Fruit fly (Drosophila melanogaster): ENCODE results near the gene CG10516.

The CG10516 gene

DNA sequence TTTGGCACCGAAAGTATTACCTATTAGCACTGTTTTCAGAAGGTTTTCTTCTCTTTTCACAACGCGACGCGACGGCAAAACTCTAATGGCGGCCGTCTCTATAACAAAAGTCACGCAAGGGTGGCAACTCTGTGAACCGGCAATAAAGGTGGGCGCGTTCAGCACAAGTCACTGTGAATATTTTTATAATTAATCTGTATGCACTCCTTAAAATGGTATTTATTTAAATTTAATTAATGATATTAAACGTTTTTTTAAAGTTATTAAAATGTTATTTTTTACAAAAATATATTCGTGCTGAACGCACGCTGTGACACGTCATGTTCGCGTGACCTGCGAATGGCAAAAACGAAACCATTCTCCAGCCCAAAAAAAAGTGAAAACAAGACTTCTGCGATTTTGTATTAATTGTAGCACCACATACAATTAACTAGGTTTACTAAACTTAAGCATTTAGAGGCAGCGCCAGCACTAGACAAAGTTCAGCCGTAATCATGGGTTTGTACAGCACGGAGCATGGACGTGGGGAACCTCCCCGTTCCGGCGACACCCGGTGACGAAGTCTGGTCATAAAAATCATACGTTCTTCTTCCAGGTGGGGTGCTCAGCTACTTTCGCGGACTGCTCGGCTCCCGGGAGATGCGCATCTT is 14.9 kb downstream of the CG10516 start, which contains the start of the genes brm and Arl1 (continued):
- TF ChIP-seq CG7271 (tag; optimal IDR thresholded peaks at IDR 0.05) (peak; percentile 97), az2 (GFP tag; optimal IDR thresholded peaks at IDR 0.05) (peak; percentile 97), kni (GFP tag; optimal IDR thresholded peaks at IDR 0.05) (peak; percentile 93), CG11560 (tag; IDR thresholded peaks at IDR 0.05) (peak; percentile 94), CG14710 (tag; optimal IDR thresholded peaks at IDR 0.05) (peak; percentile 98), trem (tag; optimal IDR thresholded peaks at IDR 0.05) (peak; percentile 96), HmgZ (tag; optimal IDR thresholded peaks at IDR 0.05) (peak; percentile 99), CG3407 (GFP tag; optimal IDR thresholded peaks at IDR 0.05) (peak; percentile 94), CG30431 (GFP tag; optimal IDR thresholded peaks at IDR 0.05) (peak; percentile 98), nerfin-1 (tag; optimal IDR thresholded peaks at IDR 0.05) (peak; percentile 97), Ptx1 (GFP tag; IDR thresholded peaks at IDR 0.05) (peak; percentile 100), CG18476 (GFP tag; optimal IDR thresholded peaks at IDR 0.05) (peak; percentile 96), wor (GFP tag; IDR thresholded peaks at IDR 0.05) (peak; percentile 98), CG5180 (GFP tag; optimal IDR thresholded peaks at IDR 0.05) (peak; percentile 87), Gug (GFP tag; IDR thresholded peaks at IDR 0.05) (peak; percentile 98), otp (GFP tag; IDR thresholded peaks at IDR 0.05) (peak; percentile 98), Dbx (GFP tag; IDR thresholded peaks at IDR 0.05) (peak; percentile 99), Antp (GFP tag; optimal IDR thresholded peaks at IDR 0.05) (peak; percentile 78), cato (GFP tag; optimal IDR thresholded peaks at IDR 0.05; ENCODE audit: borderline replicate concordance) (peak; percentile 96), CG1647 (GFP tag; optimal IDR thresholded peaks at IDR 0.05) (peak; percentile 92), scrt (GFP tag; optimal IDR thresholded peaks at IDR 0.05) (peak; percentile 94), psq (GFP tag; optimal IDR thresholded peaks at IDR 0.05) (peak; percentile 94), Abd-B (GFP tag; optimal IDR thresholded peaks at IDR 0.05) (peak; percentile 99), Neu2 (GFP tag; optimal IDR thresholded peaks at IDR 0.05; ENCODE audit: borderline replicate concordance) (no peak), so (GFP tag; IDR thresholded peaks at IDR 0.05) (peak; percentile 99), CG16779 (GFP tag; IDR thresholded peaks at IDR 0.05) (peak; percentile 98), row (GFP tag; IDR thresholded peaks at IDR 0.05) (peak; percentile 100), fd64A (GFP tag; optimal IDR thresholded peaks at IDR 0.05) (peak; percentile 89), CG17568 (GFP tag; optimal IDR thresholded peaks at IDR 0.05) (no peak), grau (tag; optimal IDR thresholded peaks at IDR 0.05) (peak; percentile 98), CoRest (tag; optimal IDR thresholded peaks at IDR 0.05) (peak; percentile 99), CG9215 (GFP tag; IDR thresholded peaks at IDR 0.05) (peak; percentile 99), corto (GFP tag; optimal IDR thresholded peaks at IDR 0.05) (peak; percentile 92), CG34422 (GFP tag; IDR thresholded peaks at IDR 0.05) (peak; percentile 100), Gsc (GFP tag; IDR thresholded peaks at IDR 0.05) (peak; percentile 98), CG13424 (tag; optimal IDR thresholded peaks at IDR 0.05) (peak; percentile 99), Dfd (GFP tag; optimal IDR thresholded peaks at IDR 0.05) (peak in 1 of 2 experiments; percentile 8), ems (GFP tag; optimal IDR thresholded peaks at IDR 0.05) (peak; percentile 94), CG7372 (GFP tag; IDR thresholded peaks at IDR 0.05) (peak; percentile 100), lbe (GFP tag; optimal IDR thresholded peaks at IDR 0.05) (peak; percentile 98), CG7839 (tag; optimal IDR thresholded peaks at IDR 0.05) (peak; percentile 99), chn (GFP tag; optimal IDR thresholded peaks at IDR 0.05) (peak; percentile 93), ac (GFP tag; optimal IDR thresholded peaks at IDR 0.05) (peak; percentile 77), sc (optimal IDR thresholded peaks at IDR 0.05) (no peak), sc (GFP tag; optimal IDR thresholded peaks at IDR 0.05) (peak; percentile 96), Stat92E (GFP tag; optimal IDR thresholded peaks at IDR 0.05) (peak in 1 of 3 experiments; percentile 89), ind (GFP tag; optimal IDR thresholded peaks at IDR 0.05) (peak; percentile 98), Fer3 (tag; optimal IDR thresholded peaks at IDR 0.05) (peak; percentile 99), sqz (GFP tag; optimal IDR thresholded peaks at IDR 0.05) (peak; percentile 98), CG30020 (tag; optimal IDR thresholded peaks at IDR 0.05) (peak; percentile 89)

Data from whole organism, embryonic.